Worm (Caenorhabditis elegans): ENCODE data around the gene Y56A3A.31.

- TF ChIP-seq cog-1 (tag; optimal IDR thresholded peaks at IDR 0.05) (no peak), klf-2 (GFP tag; conservative IDR thresholded peaks at IDR 0.05) (no peak)
These were observed 59.0 kb downstream of the Y56A3A.31 start for ce11 chrIII:12033259-12033658.

All from whole organism, midembryonic.